Fruit fly (Drosophila melanogaster) whole organism, embryonic: ENCODE data around the gene CG3679.

Experiments
- B-H1 ChIP-seq: fragments of 200-800 bp; sonication (Bioruptor generic); IDR thresholded peaks from 3 replicates; pipeline ENCODE4 v1.3.6; 2022; ENCODE audit warnings: missing biosample characterization, missing genetic modification characterization
- CG10147 ChIP-seq: fragments of 200-800 bp; sonication (Bioruptor generic); optimal IDR thresholded peaks from 2 replicates; lab custom pipeline; 2019; ENCODE audit warnings: missing biosample characterization, mild to moderate bottlenecking, missing genetic modification characterization, moderate library complexity
- CG11560 ChIP-seq: fragments of 200-800 bp; sonication (Bioruptor generic); IDR thresholded peaks from 3 replicates; pipeline ENCODE4 v1.3.6; 2022; ENCODE audit warnings: missing biosample characterization, missing genetic modification characterization
- CG12155 ChIP-seq: fragments of 200-800 bp; sonication (Bioruptor generic); optimal IDR thresholded peaks from 3 replicates; lab custom pipeline; 2016; ENCODE audit warnings: missing biosample characterization, missing genetic modification characterization
- CG12236 ChIP-seq: fragments of 200-800 bp; sonication (Bioruptor generic); optimal IDR thresholded peaks from 2 replicates; lab custom pipeline; 2016; ENCODE audit warnings: missing biosample characterization, missing genetic modification characterization
- CG12744 ChIP-seq: fragments of 200-800 bp; sonication (Bioruptor generic); optimal IDR thresholded peaks from 2 replicates; lab custom pipeline; 2016; ENCODE audit warnings: missing biosample characterization, missing genetic modification characterization
- CG14710 ChIP-seq: fragments of 200-800 bp; sonication (Bioruptor generic); optimal IDR thresholded peaks from 3 replicates; lab custom pipeline; 2019; ENCODE audit warnings: missing biosample characterization, mild to moderate bottlenecking, missing genetic modification characterization, moderate library complexity
- CG1647 ChIP-seq: fragments of 200-800 bp; sonication (Bioruptor generic); optimal IDR thresholded peaks from 3 replicates; lab custom pipeline; 2016; ENCODE audit warnings: missing biosample characterization, missing genetic modification characterization
- CG16863 ChIP-seq: fragments of 200-800 bp; sonication (Bioruptor generic); optimal IDR thresholded peaks from 3 replicates; lab custom pipeline; 2016; ENCODE audit warnings: missing biosample characterization, missing genetic modification characterization
- CG18619 ChIP-seq: fragments of 200-800 bp; sonication (Bioruptor generic); optimal IDR thresholded peaks from 3 replicates; lab custom pipeline; 2017; ENCODE audit warnings: missing biosample characterization, mild to moderate bottlenecking, missing genetic modification characterization
- CG2875 ChIP-seq: fragments of 200-800 bp; sonication (Bioruptor generic); optimal IDR thresholded peaks from 2 replicates; lab custom pipeline; 2017; ENCODE audit warnings: missing biosample characterization, mild to moderate bottlenecking, missing genetic modification characterization, missing genetic modification reagents
- CG31441 ChIP-seq: fragments of 200-800 bp; sonication (Bioruptor generic); IDR thresholded peaks from 2 replicates; pipeline ENCODE4 v1.3.6; 2022; ENCODE audit warnings: missing biosample characterization, missing genetic modification characterization
- CG4328 ChIP-seq: fragments of 200-800 bp; sonication (Bioruptor generic); optimal IDR thresholded peaks from 3 replicates; lab custom pipeline; 2017; ENCODE audit warnings: missing biosample characterization, missing genetic modification reagents, missing genetic modification characterization
- CG4424 ChIP-seq: fragments of 200-800 bp; sonication (Bioruptor generic); optimal IDR thresholded peaks from 3 replicates; lab custom pipeline; 2016; ENCODE audit warnings: missing biosample characterization, missing genetic modification characterization
- CG7745 ChIP-seq: fragments of 200-800 bp; sonication (Bioruptor generic); optimal IDR thresholded peaks from 2 replicates; lab custom pipeline; 2018; ENCODE audit warnings: missing biosample characterization, mild to moderate bottlenecking, missing genetic modification characterization, moderate library complexity
- CG7987 ChIP-seq: fragments of 200-800 bp; sonication (Bioruptor generic); optimal IDR thresholded peaks from 2 replicates; lab custom pipeline; 2018; ENCODE audit warnings: missing biosample characterization, mild to moderate bottlenecking, missing genetic modification characterization, moderate library complexity
- GATAe ChIP-seq: fragments of 200-800 bp; sonication (Bioruptor generic); conservative IDR thresholded peaks from 2 replicates; pipeline ENCODE4 v1.3.6; 2022; ENCODE audit warnings: missing biosample characterization, missing genetic modification characterization
- HmgZ ChIP-seq: fragments of 200-800 bp; sonication (Bioruptor generic); optimal IDR thresholded peaks from 2 replicates; lab custom pipeline; 2018; ENCODE audit warnings: missing biosample characterization, mild to moderate bottlenecking, missing genetic modification characterization
- Hr78 ChIP-seq, 2 experiments: fragments of 200-800 bp in 1 of 2; fragments of >200 bp in 1 of 2; sonication (Bioruptor generic) in 1 of 2; optimal IDR thresholded peaks; 2 replicates each; lab custom pipeline; 2017 to 2019; ENCODE audit warnings: missing biosample characterization in 2 of 2, missing genetic modification characterization in 2 of 2, mild to moderate bottlenecking in 1 of 2, moderate library complexity in 1 of 2
- Meics ChIP-seq: fragments of 200-800 bp; sonication (Bioruptor generic); optimal IDR thresholded peaks from 2 replicates; lab custom pipeline; 2017; ENCODE audit warnings: missing biosample characterization, mild to moderate bottlenecking, missing genetic modification characterization
- Mes4 ChIP-seq: fragments of 200-800 bp; sonication (Bioruptor generic); optimal IDR thresholded peaks from 2 replicates; lab custom pipeline; 2016; ENCODE audit warnings: missing biosample characterization, missing genetic modification characterization
- Ptx1 ChIP-seq: fragments of 200-800 bp; sonication (Bioruptor generic); IDR thresholded peaks from 2 replicates; pipeline ENCODE4 v1.3.6; 2022; ENCODE audit warnings: missing biosample characterization, missing genetic modification characterization
- Six4 ChIP-seq: fragments of 200-800 bp; sonication (Bioruptor generic); optimal IDR thresholded peaks from 2 replicates; lab custom pipeline; 2016; ENCODE audit warnings: missing biosample characterization, missing genetic modification characterization
- Sox102F ChIP-seq: fragments of 200-800 bp; sonication (Bioruptor generic); optimal IDR thresholded peaks from 2 replicates; lab custom pipeline; 2018; ENCODE audit warnings: missing biosample characterization, mild to moderate bottlenecking, missing genetic modification characterization, moderate library complexity
- ato ChIP-seq: fragments of 200-800 bp; sonication (Bioruptor generic); IDR thresholded peaks from 2 replicates; pipeline ENCODE4 v1.3.6; 2022; ENCODE audit warnings: missing biosample characterization, missing genetic modification characterization; ENCODE audit not compliant: partially characterized antibody
- cato ChIP-seq: fragments of 200-800 bp; sonication (Bioruptor generic); optimal IDR thresholded peaks from 2 replicates; lab custom pipeline; 2016; ENCODE audit warnings: missing biosample characterization, missing genetic modification characterization, borderline replicate concordance
- caup ChIP-seq: fragments of 200-800 bp; sonication (Bioruptor generic); optimal IDR thresholded peaks from 3 replicates; lab custom pipeline; 2017; ENCODE audit warnings: missing biosample characterization, mild to moderate bottlenecking, missing genetic modification characterization, moderate library complexity; ENCODE audit not compliant: severe bottlenecking
- chif ChIP-seq, 2 experiments: fragments of 200-800 bp; sonication (Bioruptor generic); optimal IDR thresholded peaks; 3 replicates each; lab custom pipeline; 2016; ENCODE audit warnings: missing biosample characterization in 2 of 2, missing genetic modification characterization in 2 of 2
- chn ChIP-seq: fragments of 200-800 bp; sonication (Bioruptor generic); optimal IDR thresholded peaks from 2 replicates; lab custom pipeline; 2016; ENCODE audit warnings: missing biosample characterization, missing genetic modification characterization
- disco-r ChIP-seq: fragments of 200-800 bp; sonication (Bioruptor generic); optimal IDR thresholded peaks from 2 replicates; lab custom pipeline; 2016; ENCODE audit warnings: missing biosample characterization, missing genetic modification characterization
- dmrt99B ChIP-seq: fragments of 200-800 bp; sonication (Bioruptor generic); optimal IDR thresholded peaks from 2 replicates; lab custom pipeline; 2018; ENCODE audit warnings: missing biosample characterization, mild to moderate bottlenecking, missing genetic modification characterization, moderate library complexity
- fd96Cb ChIP-seq: fragments of 200-800 bp; sonication (Bioruptor generic); optimal IDR thresholded peaks from 2 replicates; lab custom pipeline; 2018; ENCODE audit warnings: missing biosample characterization, mild to moderate bottlenecking, missing genetic modification characterization, moderate library complexity
- ftz-f1 ChIP-seq: fragments of 200-800 bp; sonication (Bioruptor generic); optimal IDR thresholded peaks from 2 replicates; lab custom pipeline; 2016; ENCODE audit warnings: missing biosample characterization, missing genetic modification characterization
- gce ChIP-seq: fragments of 200-800 bp; sonication (Bioruptor generic); IDR thresholded peaks from 3 replicates; pipeline ENCODE4 v1.3.6; 2022; ENCODE audit warnings: missing biosample characterization, missing genetic modification characterization
- inv ChIP-seq: fragments of 200-800 bp; sonication (Bioruptor generic); IDR thresholded peaks from 2 replicates; pipeline ENCODE4 v1.3.6; 2022; ENCODE audit warnings: missing biosample characterization, missing genetic modification characterization; ENCODE audit not compliant: partially characterized antibody
- lab ChIP-seq: fragments of 200-800 bp; sonication (Bioruptor generic); optimal IDR thresholded peaks from 3 replicates; lab custom pipeline; 2017; ENCODE audit warnings: missing biosample characterization, missing genetic modification characterization, mild to moderate bottlenecking, moderate library complexity, missing genetic modification reagents
- lmd ChIP-seq: fragments of 200-800 bp; sonication (Bioruptor generic); IDR thresholded peaks from 2 replicates; pipeline ENCODE4 v1.3.6; 2022; ENCODE audit warnings: missing biosample characterization, missing genetic modification characterization
- mam ChIP-seq: fragments of 200-800 bp; sonication (Bioruptor generic); optimal IDR thresholded peaks from 3 replicates; lab custom pipeline; 2016; ENCODE audit warnings: missing biosample characterization, missing genetic modification characterization
- oc ChIP-seq: fragments of 200-800 bp; sonication (Bioruptor generic); optimal IDR thresholded peaks from 2 replicates; lab custom pipeline; 2018; ENCODE audit warnings: missing biosample characterization, mild to moderate bottlenecking, missing genetic modification characterization, moderate library complexity
- onecut ChIP-seq: fragments of 200-800 bp; sonication (Bioruptor generic); IDR thresholded peaks from 2 replicates; pipeline ENCODE4 v1.3.6; 2022; ENCODE audit warnings: missing biosample characterization, missing genetic modification characterization
- pzg ChIP-seq: fragments of 200-800 bp; sonication (Bioruptor generic); optimal IDR thresholded peaks from 3 replicates; lab custom pipeline; 2018; ENCODE audit warnings: missing biosample characterization, mild to moderate bottlenecking, missing genetic modification characterization, moderate library complexity
- seq ChIP-seq: fragments of 200-800 bp; sonication (Bioruptor generic); IDR thresholded peaks from 2 replicates; pipeline ENCODE4 v1.3.6; 2022; ENCODE audit warnings: missing biosample characterization, missing genetic modification characterization
- so ChIP-seq: fragments of 200-800 bp; sonication (Bioruptor generic); IDR thresholded peaks from 3 replicates; pipeline ENCODE4 v1.3.6; 2022; ENCODE audit warnings: missing biosample characterization, missing genetic modification characterization
- tap ChIP-seq: fragments of 200-800 bp; optimal IDR thresholded peaks from 3 replicates; lab custom pipeline; 2019; ENCODE audit warnings: missing biosample characterization, mild to moderate bottlenecking, missing genetic modification characterization, moderate library complexity
- twi ChIP-seq: fragments of 200-800 bp; optimal IDR thresholded peaks from 2 replicates; lab custom pipeline; 2019; ENCODE audit warnings: missing biosample characterization, mild to moderate bottlenecking, missing genetic modification characterization, moderate library complexity
- unc-4 ChIP-seq: fragments of 200-800 bp; sonication (Bioruptor generic); IDR thresholded peaks from 2 replicates; pipeline ENCODE4 v1.3.6; 2022; ENCODE audit warnings: missing biosample characterization, missing genetic modification characterization; ENCODE audit not compliant: partially characterized antibody

CG3679 gene

DNA sequence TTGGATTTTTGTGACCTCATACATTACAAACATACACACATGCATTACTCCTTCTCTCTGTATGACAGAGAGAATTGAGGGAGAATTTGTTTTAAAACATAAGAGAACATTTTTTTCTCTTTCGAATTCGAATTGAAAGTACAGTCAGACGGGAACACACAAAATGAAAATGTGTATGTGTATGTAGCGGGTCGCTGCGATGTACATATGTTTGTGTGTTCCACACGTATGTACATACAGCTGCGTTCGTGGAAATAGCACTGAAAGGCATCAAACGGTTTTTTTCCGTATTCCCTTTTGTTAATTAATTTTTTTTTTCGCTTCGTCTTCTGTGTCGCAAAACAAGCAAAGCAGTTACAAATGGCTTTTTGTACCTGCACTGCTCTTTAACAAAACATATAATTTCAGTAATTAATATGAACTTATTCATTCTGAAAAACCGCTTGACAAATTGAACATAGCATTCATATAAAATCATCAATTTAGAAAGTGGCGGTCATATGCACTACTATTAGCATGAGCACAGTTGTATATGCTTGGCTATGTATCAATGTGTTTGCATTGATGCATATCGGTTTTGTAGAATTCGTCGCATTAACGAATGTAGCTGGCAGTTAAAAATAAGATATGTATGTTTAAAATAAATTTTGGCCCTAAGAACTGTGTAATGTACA, 29.1 kb downstream of the CG3679 start (continued):
- TF ChIP-seq ftz-f1 (GFP tag; lab: Kevin White, UChicago) (no peak), chn (GFP tag; lab: Kevin White, UChicago) (peak; percentile 95), Six4 (GFP tag; lab: Kevin White, UChicago) (peak; percentile 92), GATAe (peak; percentile 60), Mes4 (GFP tag; lab: Kevin White, UChicago) (peak; percentile 96), CG12236 (peak; percentile 93), Ptx1 (GFP tag; lab: Robert Waterston, UW) (peak; percentile 93), Sox102F (GFP tag; lab: Kevin White, UChicago) (peak; percentile 95), seq (GFP tag; lab: Robert Waterston, UW) (peak; percentile 93), CG31441 (GFP tag; lab: Robert Waterston, UW) (peak; percentile 97), CG7987 (GFP tag; lab: Kevin White, UChicago) (peak; percentile 92), oc (tag; lab: Kevin White, UChicago) (peak; percentile 91), fd96Cb (tag; lab: Kevin White, UChicago) (peak; percentile 96), inv (GFP tag; lab: Robert Waterston, UW) (no peak), Meics (GFP tag; lab: Kevin White, UChicago) (peak; percentile 97), CG18619 (GFP tag; lab: Kevin White, UChicago) (peak; percentile 97), unc-4 (GFP tag; lab: Robert Waterston, UW) (no peak), Hr78 (GFP tag; optimal IDR thresholded peaks at IDR 0.05; lab: Kevin White, UChicago) (peak in 1 of 2 experiments; percentile 91), ato (no peak), CG12155 (GFP tag; lab: Kevin White, UChicago) (peak; percentile 92), lab (GFP tag; lab: Kevin White, UChicago) (peak; percentile 97), CG7745 (tag; lab: Kevin White, UChicago) (peak; percentile 27), twi (peak; percentile 94), chif (GFP tag; optimal IDR thresholded peaks at IDR 0.05; lab: Kevin White, UChicago) (peak; percentile 93 to 95), pzg (GFP tag; lab: Kevin White, UChicago) (peak; percentile 19), CG16863 (GFP tag; lab: Kevin White, UChicago) (peak; percentile 96), gce (peak; percentile 73; the same call in 1 of the 3 replicates), caup (GFP tag; lab: Kevin White, UChicago) (peak; percentile 95), CG4328 (peak; percentile 96), so (peak; percentile 94), CG2875 (peak; percentile 90), B-H1 (GFP tag; lab: Robert Waterston, UW) (peak; percentile 86), dmrt99B (peak; percentile 98), CG12744 (peak; percentile 91), CG10147 (GFP tag; lab: Kevin White, UChicago) (peak; percentile 98), CG4424 (GFP tag; lab: Kevin White, UChicago) (peak; percentile 93), HmgZ (tag; lab: Kevin White, UChicago) (peak; percentile 97), CG11560 (no peak; the same call in 1 of the 3 replicates), tap (peak; percentile 94), CG14710 (tag; lab: Kevin White, UChicago) (peak; percentile 96), disco-r (GFP tag; lab: Kevin White, UChicago) (peak; percentile 93), cato (GFP tag; lab: Kevin White, UChicago) (peak; percentile 87), lmd (GFP tag; lab: Robert Waterston, UW) (peak; percentile 95), mam (peak; percentile 95), onecut (GFP tag; lab: Robert Waterston, UW) (peak; percentile 90), CG1647 (GFP tag; lab: Kevin White, UChicago) (peak; percentile 92)
